Fruit fly (Drosophila melanogaster): Measurements from ENCODE around the gene Axs.

DNA sequence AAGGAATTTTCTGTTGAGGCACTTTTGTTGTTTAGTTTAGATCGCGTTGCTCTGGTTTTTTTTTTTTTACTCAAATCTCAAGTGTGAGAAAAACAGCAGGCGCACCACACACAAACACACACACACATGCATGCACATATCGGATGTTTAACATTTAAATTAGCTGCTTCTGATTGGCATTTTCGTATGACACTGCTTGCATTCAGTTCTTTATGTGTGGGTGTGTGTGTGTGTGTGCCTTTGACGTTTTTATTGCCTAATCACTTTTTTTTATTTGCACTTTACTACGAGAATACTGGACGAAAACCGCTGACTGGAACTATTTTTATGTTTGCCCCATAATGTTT is 35.3 kb downstream of the Axs start:
- TF ChIP-seq insv (optimal IDR thresholded peaks at IDR 0.05): no peak
- no peak for TF ChIP-seq h (optimal IDR thresholded peaks at IDR 0.05)
- no peak for TF ChIP-seq Sin3A (optimal IDR thresholded peaks at IDR 0.05)
- TF ChIP-seq ttk (optimal IDR thresholded peaks at IDR 0.05): no peak

Data from Kc167 (cell line).